Worm (Caenorhabditis elegans) whole organism, L4 larva: ENCODE measurements around the gene nep-6.

Experiments used
- F37D6.2 ChIP-seq: sonication (generic microtip); optimal IDR thresholded peaks from 2 replicates; lab custom pipeline; 2016; ENCODE audit warnings: mild to moderate bottlenecking, missing genetic modification characterization, missing compliant biosample characterization
- F44E2.7 ChIP-seq: fragments of 200-800 bp; sonication (Bioruptor generic); IDR thresholded peaks from 2 replicates; pipeline ENCODE4 v2.1.2; 2022; ENCODE audit warnings: missing genetic modification characterization, missing compliant biosample characterization
- F49E8.2 ChIP-seq: sonication (generic microtip); optimal IDR thresholded peaks from 2 replicates; lab custom pipeline; 2016; ENCODE audit warnings: missing compliant biosample characterization, mild to moderate bottlenecking, missing genetic modification characterization, borderline replicate concordance
- T20F7.1 ChIP-seq: fragments of 200-800 bp; sonication (Bioruptor generic); optimal IDR thresholded peaks from 2 replicates; lab custom pipeline; 2018; ENCODE audit warnings: mild to moderate bottlenecking, missing genetic modification characterization, missing compliant biosample characterization
- T26A8.4 ChIP-seq: fragments of 200-800 bp; sonication (Bioruptor generic); IDR thresholded peaks from 2 replicates; pipeline ENCODE4 v1.3.6; 2022; ENCODE audit warnings: missing genetic modification characterization, missing compliant biosample characterization
- Y48G9A.11 ChIP-seq: fragments of 200-800 bp; sonication (Bioruptor generic); IDR thresholded peaks from 2 replicates; pipeline ENCODE4 v1.3.6; 2022; ENCODE audit warnings: missing genetic modification reagents, missing genetic modification characterization, missing compliant biosample characterization
- Y5F2A.4 ChIP-seq: fragments of 200-800 bp; sonication (Bioruptor generic); optimal IDR thresholded peaks from 2 replicates; lab custom pipeline; 2018; ENCODE audit warnings: mild to moderate bottlenecking, missing genetic modification characterization, missing compliant biosample characterization
- aha-1 ChIP-seq: fragments of 150-350 bp; peaks from one replicate; lab custom pipeline; 2014; ENCODE audit warnings: missing biosample characterization, missing genetic modification characterization
- aly-2 ChIP-seq: sonication (generic microtip); optimal IDR thresholded peaks from 2 replicates; lab custom pipeline; 2018; ENCODE audit warnings: missing biosample characterization, missing genetic modification characterization
- ama-1 ChIP-seq: fragments of 150-350 bp; optimal IDR thresholded peaks from 2 replicates; lab custom pipeline; 2014; ENCODE audit warnings: inconsistent platforms, mixed read lengths
- attf-4 ChIP-seq: sonication (generic microtip); optimal IDR thresholded peaks from 3 replicates; lab custom pipeline; 2017; ENCODE audit warnings: missing biosample characterization, missing genetic modification characterization
- ceh-62 ChIP-seq: sonication (generic microtip); optimal IDR thresholded peaks from 2 replicates; lab custom pipeline; 2017; ENCODE audit warnings: missing biosample characterization, missing genetic modification characterization
- daf-12 ChIP-seq: fragments of 150-350 bp; optimal IDR thresholded peaks from 2 replicates; lab custom pipeline; 2014; ENCODE audit warnings: missing biosample characterization, missing genetic modification reagents, missing genetic modification characterization
- daf-8 ChIP-seq: fragments of 200-800 bp; sonication (Bioruptor generic); IDR thresholded peaks from 2 replicates; pipeline ENCODE4 v1.3.6; 2022; ENCODE audit warnings: missing genetic modification characterization, missing compliant biosample characterization
- dmd-6 ChIP-seq: fragments of 200-800 bp; sonication (Bioruptor generic); IDR thresholded peaks from 2 replicates; pipeline ENCODE4 v1.3.6; 2022; ENCODE audit warnings: missing genetic modification reagents, missing genetic modification characterization, missing compliant biosample characterization
- jun-1 ChIP-seq: fragments of 150-350 bp; optimal IDR thresholded peaks from 2 replicates; lab custom pipeline; 2014; ENCODE audit warnings: missing biosample characterization, missing genetic modification reagents, missing genetic modification characterization
- lin-13 ChIP-seq: fragments of 150-350 bp; optimal IDR thresholded peaks from 2 replicates; lab custom pipeline; 2014; ENCODE audit warnings: missing biosample characterization, missing genetic modification reagents, missing genetic modification characterization
- lin-15B ChIP-seq: fragments of 150-350 bp; sonication (generic microtip); optimal IDR thresholded peaks from 3 replicates; lab custom pipeline; 2014; ENCODE audit warnings: missing biosample characterization, missing genetic modification characterization
- mdt-29 ChIP-seq: fragments of 200-800 bp; sonication (Bioruptor generic); IDR thresholded peaks from 2 replicates; pipeline ENCODE4 v1.3.6; 2022; ENCODE audit warnings: missing genetic modification reagents, missing genetic modification characterization, missing compliant biosample characterization
- nhr-111 ChIP-seq: fragments of 200-800 bp; sonication (Bioruptor generic); optimal IDR thresholded peaks from 2 replicates; lab custom pipeline; 2018; ENCODE audit warnings: mild to moderate bottlenecking, missing genetic modification characterization, missing compliant biosample characterization
- nhr-237 ChIP-seq: sonication (generic microtip); optimal IDR thresholded peaks from 2 replicates; lab custom pipeline; 2017; ENCODE audit warnings: missing biosample characterization, missing genetic modification characterization
- nhr-25 ChIP-seq: sonication (generic microtip); optimal IDR thresholded peaks from 2 replicates; lab custom pipeline; 2017; ENCODE audit warnings: missing genetic modification characterization, mild to moderate bottlenecking, missing compliant biosample characterization, antibody characterized with exemption, moderate library complexity, borderline replicate concordance; ENCODE audit not compliant: insufficient read depth
- nhr-28 ChIP-seq: fragments of 150-350 bp; optimal IDR thresholded peaks from 2 replicates; lab custom pipeline; 2014; ENCODE audit warnings: missing biosample characterization, missing genetic modification characterization
- nhr-41 ChIP-seq: fragments of 200-800 bp; sonication (Bioruptor generic); IDR thresholded peaks from 2 replicates; pipeline ENCODE4 v1.3.6; 2022; ENCODE audit warnings: missing genetic modification reagents, missing genetic modification characterization, missing compliant biosample characterization
- nhr-48 ChIP-seq: sonication (generic microtip); optimal IDR thresholded peaks from 2 replicates; lab custom pipeline; 2016; ENCODE audit warnings: mild to moderate bottlenecking, missing genetic modification characterization, missing compliant biosample characterization
- nhr-6 ChIP-seq: fragments of 150-350 bp; optimal IDR thresholded peaks from 2 replicates; lab custom pipeline; 2014; ENCODE audit warnings: missing biosample characterization, missing genetic modification characterization
- php-3 ChIP-seq: fragments of 200-800 bp; sonication (Bioruptor generic); IDR thresholded peaks from 2 replicates; pipeline ENCODE4 v1.3.6; 2022; ENCODE audit warnings: missing genetic modification reagents, missing genetic modification characterization, missing compliant biosample characterization
- pqm-1 ChIP-seq: sonication (generic microtip); optimal IDR thresholded peaks from 2 replicates; lab custom pipeline; 2017; ENCODE audit warnings: missing biosample characterization, missing genetic modification characterization
- saeg-2 ChIP-seq: fragments of 200-800 bp; sonication (Bioruptor generic); IDR thresholded peaks from 2 replicates; pipeline ENCODE4 v1.3.6; 2022; ENCODE audit warnings: missing genetic modification reagents, missing genetic modification characterization, missing compliant biosample characterization
- sdz-12 ChIP-seq: fragments of 200-800 bp; sonication (Bioruptor generic); optimal IDR thresholded peaks from 2 replicates; lab custom pipeline; 2018; ENCODE audit warnings: mild to moderate bottlenecking, missing genetic modification characterization, missing compliant biosample characterization
- snpc-1.2 ChIP-seq: fragments of 200-800 bp; sonication (Bioruptor generic); IDR thresholded peaks from 2 replicates; pipeline ENCODE4 v1.3.6; 2022; ENCODE audit warnings: missing genetic modification reagents, missing genetic modification characterization, missing compliant biosample characterization
- snpc-4 ChIP-seq: fragments of 150-350 bp; optimal IDR thresholded peaks from 2 replicates; lab custom pipeline; 2014; ENCODE audit warnings: missing biosample characterization, missing genetic modification characterization
- spr-1 ChIP-seq: sonication (generic microtip); optimal IDR thresholded peaks from 2 replicates; lab custom pipeline; 2016; ENCODE audit warnings: mild to moderate bottlenecking, missing genetic modification characterization, missing compliant biosample characterization
- unc-130 ChIP-seq: sonication (generic microtip); optimal IDR thresholded peaks from 2 replicates; lab custom pipeline; 2016; ENCODE audit warnings: missing genetic modification reagents, missing genetic modification characterization, missing compliant biosample characterization
- unc-39 ChIP-seq: sonication (generic microtip); optimal IDR thresholded peaks from 2 replicates; lab custom pipeline; 2017; ENCODE audit warnings: missing biosample characterization, missing genetic modification characterization
- unc-62 ChIP-seq, 3 experiments: fragments of 150-350 bp in 1 of 3; sonication (generic microtip); optimal IDR thresholded peaks in 2 of 3; peaks in 1 of 3; 1 replicate in 1 of 3; 2 replicates in 2 of 3; lab custom pipeline; 2014 to 2017; ENCODE audit warnings: missing biosample characterization in 3 of 3, missing genetic modification characterization in 3 of 3, missing genetic modification reagents in 3 of 3, missing genotype in 1 of 3
- vab-7 ChIP-seq: fragments of 200-800 bp; sonication (Bioruptor generic); IDR thresholded peaks from 2 replicates; pipeline ENCODE4 v1.3.6; 2022; ENCODE audit warnings: missing genetic modification reagents, missing genetic modification characterization, missing compliant biosample characterization
- zag-1 ChIP-seq: fragments of 150-350 bp; optimal IDR thresholded peaks from 2 replicates; lab custom pipeline; 2014; ENCODE audit warnings: missing biosample characterization, missing genetic modification characterization
- zfp-3 ChIP-seq: fragments of 200-800 bp; sonication (Bioruptor generic); conservative IDR thresholded peaks from 2 replicates; pipeline ENCODE4 v1.3.6; 2022; ENCODE audit warnings: missing genetic modification reagents, missing genetic modification characterization, missing compliant biosample characterization
- zip-11 ChIP-seq: fragments of 200-800 bp; sonication (Bioruptor generic); IDR thresholded peaks from 2 replicates; pipeline ENCODE4 v1.3.6; 2022; ENCODE audit warnings: missing genetic modification characterization, missing compliant biosample characterization
- zip-2 ChIP-seq: fragments of 150-350 bp; optimal IDR thresholded peaks from 2 replicates; lab custom pipeline; 2014; ENCODE audit warnings: missing biosample characterization, missing genetic modification characterization
- ztf-11 ChIP-seq: fragments of 150-350 bp; optimal IDR thresholded peaks from 2 replicates; lab custom pipeline; 2014; ENCODE audit warnings: missing biosample characterization, missing genetic modification characterization
- ztf-7 ChIP-seq: fragments of 150-350 bp; optimal IDR thresholded peaks from 2 replicates; lab custom pipeline; 2014; ENCODE audit warnings: missing biosample characterization, missing genetic modification characterization

nep-6 gene

ce11 chrII:3439244-3439698 lies 22.6 kb downstream of the nep-6 start (continued):
- 0 out of 2 replicates have a peak, but pooled peaks have one; percentile 45 for TF ChIP-seq nhr-41 (GFP tag; lab: Robert Waterston, UW)
- peak; percentile 4 for TF ChIP-seq nhr-48
- no peak for TF ChIP-seq lin-15B (tag; lab: Kevin White, UChicago)
- no peak for TF ChIP-seq ztf-7
- peak; percentile 77 for TF ChIP-seq php-3 (GFP tag; lab: Robert Waterston, UW)

DNA sequence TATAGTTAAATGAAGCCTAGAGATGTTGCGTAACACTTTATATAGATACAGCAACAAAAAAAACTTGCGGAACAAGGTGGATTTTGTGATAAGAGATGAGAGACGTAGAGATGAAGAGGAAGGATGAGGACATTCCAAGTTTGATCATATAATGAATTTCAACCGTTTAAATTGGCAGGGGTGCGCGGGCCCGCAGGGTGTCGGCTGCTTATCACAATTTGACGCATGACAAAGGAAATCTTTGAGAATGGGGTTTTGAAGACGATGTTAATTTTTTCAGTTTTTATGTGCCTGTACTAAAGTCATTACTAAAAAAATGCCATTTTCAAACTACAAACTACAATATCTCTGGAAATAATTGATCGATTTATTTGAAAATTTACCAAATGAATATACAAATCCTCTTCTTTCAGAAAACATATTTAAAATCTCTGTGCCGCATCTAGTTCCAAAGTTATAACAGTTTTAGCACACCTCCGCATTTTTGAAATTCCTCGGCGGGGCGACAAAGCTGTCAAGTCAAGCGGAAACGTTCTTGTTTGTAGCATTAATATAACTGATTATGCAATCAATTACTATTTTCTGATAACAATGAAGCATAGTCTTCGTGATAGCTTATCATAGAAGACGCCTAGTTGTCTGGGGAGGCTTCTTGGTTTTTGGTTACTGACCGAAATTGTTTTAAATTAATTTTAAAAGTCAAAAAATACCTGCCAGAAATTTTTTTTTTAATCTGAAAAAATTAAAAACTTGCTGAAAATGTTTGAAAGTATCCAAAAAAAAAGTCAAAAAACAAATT lies 23.4 kb downstream of the nep-6 start:
- no peak for TF ChIP-seq ztf-11
- TF ChIP-seq aha-1 (tag; lab: Kevin White, UChicago) = no peak
- TF ChIP-seq nhr-28 (tag; lab: Kevin White, UChicago) = peak; percentile 60
- TF ChIP-seq dmd-6 (GFP tag; lab: Robert Waterston, UW) = peak; percentile 63
- 0 out of 2 replicates have a peak, but pooled peaks have one; percentile 22 for TF ChIP-seq php-3 (GFP tag; lab: Robert Waterston, UW)
- TF ChIP-seq pqm-1 (tag; lab: Kevin White, UChicago) = peak; percentile 55

- TF ChIP-seq unc-130 = no peak
- TF ChIP-seq nhr-6 (tag; lab: Kevin White, UChicago) = no peak
- TF ChIP-seq aly-2 (tag; lab: Kevin White, UChicago) = no peak
- TF ChIP-seq zag-1 (tag; lab: Kevin White, UChicago) = no peak
- TF ChIP-seq zfp-3 = no peak
- no peak for TF ChIP-seq T26A8.4 (GFP tag; lab: Robert Waterston, UW)
- no peak for TF ChIP-seq lin-13 (GFP tag; lab: Kevin White, UChicago)
- TF ChIP-seq Y48G9A.11 (GFP tag; lab: Robert Waterston, UW) = no peak
- no peak for TF ChIP-seq ama-1 (lab: Kevin White, UChicago)
- no peak for TF ChIP-seq T20F7.1 (GFP tag; lab: Kevin White, UChicago)
- TF ChIP-seq daf-12 = no peak
- TF ChIP-seq nhr-111 = no peak
- no peak for TF ChIP-seq nhr-25 (tag; lab: Kevin White, UChicago)
- no peak for TF ChIP-seq ceh-62
- TF ChIP-seq unc-39 (tag; lab: Kevin White, UChicago) = no peak
- TF ChIP-seq snpc-1.2 (GFP tag; lab: Robert Waterston, UW) = no peak
Measured at ce11 chrII:3440641-3440926, 24.0 kb downstream of the nep-6 start, which contains the start of gene C16C8.17. Gene C16C8.17 (plus strand): TSS chrII:3440827.

DNA sequence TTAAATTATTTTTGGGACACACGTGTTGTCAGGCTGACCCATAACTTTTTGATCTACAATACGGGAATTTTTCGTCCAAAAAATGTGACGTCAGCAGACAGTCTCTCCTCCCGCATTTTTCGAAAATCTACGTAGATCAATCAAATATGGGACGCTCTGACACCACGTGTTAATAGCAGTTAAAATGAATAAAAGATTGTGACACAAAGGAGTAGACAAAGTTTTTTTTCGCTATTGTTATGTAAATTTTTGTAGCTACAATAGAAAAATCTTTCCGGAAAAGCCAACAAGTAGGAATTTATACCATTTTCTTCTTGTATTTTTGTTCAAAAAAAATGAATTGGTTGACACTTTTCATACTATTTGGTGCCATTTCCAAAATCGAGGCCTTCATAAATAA lies 24.7 kb downstream of the nep-6 start, which contains the start of gene C16C8.27:
Gene C16C8.27 (plus strand): TSS at position 301 of the 400 bp plus-strand sequence.
- no peak for TF ChIP-seq zip-2 (tag; lab: Kevin White, UChicago)
- no peak for TF ChIP-seq T26A8.4 (GFP tag; lab: Robert Waterston, UW)
- peak in 1 of 2 experiments; percentile 1 for TF ChIP-seq unc-62 (GFP tag; optimal IDR thresholded peaks at IDR 0.05 in 1 of 2; lab: Kevin White, UChicago)
- no peak for TF ChIP-seq unc-62 (tag; optimal IDR thresholded peaks at IDR 0.05; lab: Kevin White, UChicago)
- TF ChIP-seq nhr-237 (tag; lab: Kevin White, UChicago) = no peak
- no peak for TF ChIP-seq saeg-2 (GFP tag; lab: Robert Waterston, UW)
- TF ChIP-seq, all 104 proteins: peak for 1

DNA sequence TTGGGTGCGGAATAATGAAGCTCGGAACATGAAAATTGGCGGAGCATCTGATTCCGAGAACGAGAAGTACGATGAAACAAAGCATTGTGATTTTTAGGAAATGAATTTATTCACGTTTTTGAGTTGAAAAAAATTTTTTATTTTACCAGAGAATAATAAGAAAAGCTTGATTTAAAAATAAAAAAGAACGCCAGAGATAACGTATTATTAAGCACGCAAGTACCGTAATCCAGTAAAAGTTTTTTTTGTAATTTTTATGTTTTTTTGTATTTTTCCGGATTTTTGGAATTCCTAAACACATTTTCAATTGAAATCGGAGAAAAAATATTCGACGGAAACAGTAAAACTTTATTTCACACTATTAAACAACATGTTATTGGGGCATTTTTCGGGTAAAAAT lies 26.5 kb downstream of the nep-6 start, which contains the start of gene C16C8.22:
Gene C16C8.22 (minus strand): TSS at position 101 of the 400 bp plus-strand sequence.
- TF ChIP-seq sdz-12 (GFP tag; lab: Kevin White, UChicago) (no peak), Y5F2A.4 (GFP tag; lab: Kevin White, UChicago) (no peak), nhr-48 (no peak), F49E8.2 (no peak), ceh-62 (no peak), attf-4 (no peak), F44E2.7 (GFP tag; lab: Robert Waterston, UW) (no peak), nhr-6 (tag; lab: Kevin White, UChicago) (no peak), spr-1 (tag; lab: Kevin White, UChicago) (no peak), F37D6.2 (tag; lab: Kevin White, UChicago) (no peak), snpc-4 (no peak), nhr-28 (tag; lab: Kevin White, UChicago) (no peak), aha-1 (tag; lab: Kevin White, UChicago) (no peak), ztf-7 (no peak), daf-8 (GFP tag; lab: Robert Waterston, UW) (no peak), zip-11 (GFP tag; lab: Robert Waterston, UW) (no peak), mdt-29 (GFP tag; lab: Robert Waterston, UW) (no peak), dmd-6 (GFP tag; lab: Robert Waterston, UW) (no peak), vab-7 (no peak), jun-1 (tag; lab: Kevin White, UChicago) (no peak)
